Worm (Caenorhabditis elegans) whole organism, young adult: ENCODE measurements around the gene C15H9.9.

Experiments
- B0035.1 ChIP-seq: sonication (generic microtip); optimal IDR thresholded peaks from 2 replicates; lab custom pipeline; 2016; ENCODE audit warnings: missing genetic modification characterization, mild to moderate bottlenecking, missing compliant biosample characterization, missing genotype, missing genetic modification reagents
- F10E7.11 ChIP-seq: sonication (generic microtip); optimal IDR thresholded peaks from 2 replicates; lab custom pipeline; 2017; ENCODE audit warnings: mild to moderate bottlenecking, missing genetic modification characterization, moderate library complexity, missing compliant biosample characterization
- F22D6.2 ChIP-seq: sonication (generic microtip); optimal IDR thresholded peaks from 2 replicates; lab custom pipeline; 2016; ENCODE audit warnings: mild to moderate bottlenecking, missing genetic modification characterization, missing compliant biosample characterization
- F23B12.7 ChIP-seq: sonication (generic microtip); optimal IDR thresholded peaks from 2 replicates; lab custom pipeline; 2017; ENCODE audit warnings: missing genetic modification characterization, mild to moderate bottlenecking, missing compliant biosample characterization, antibody characterized with exemption, moderate library complexity; ENCODE audit not compliant: insufficient read depth
- F33H1.4 ChIP-seq: fragments of 200-800 bp; sonication (Bioruptor generic); IDR thresholded peaks from 2 replicates; pipeline ENCODE4 v1.3.6; 2022; ENCODE audit warnings: missing genetic modification reagents, missing genetic modification characterization, missing compliant biosample characterization
- F49E8.2 ChIP-seq: sonication (generic microtip); optimal IDR thresholded peaks from 3 replicates; lab custom pipeline; 2017; ENCODE audit warnings: missing genetic modification characterization, mild to moderate bottlenecking, missing compliant biosample characterization, antibody characterized with exemption, moderate library complexity; ENCODE audit not compliant: insufficient read depth
- F52B5.7 ChIP-seq: sonication (generic microtip); optimal IDR thresholded peaks from 2 replicates; lab custom pipeline; 2016; ENCODE audit warnings: mild to moderate bottlenecking, missing genetic modification characterization, missing compliant biosample characterization
- F57C9.4 ChIP-seq: sonication (generic microtip); optimal IDR thresholded peaks from 2 replicates; lab custom pipeline; 2017; ENCODE audit warnings: mild to moderate bottlenecking, missing genetic modification characterization, missing compliant biosample characterization
- T26A5.8 ChIP-seq: sonication (generic microtip); optimal IDR thresholded peaks from 2 replicates; lab custom pipeline; 2016; ENCODE audit warnings: missing genetic modification characterization, missing compliant biosample characterization
- Y53F4B.3 ChIP-seq: fragments of 200-800 bp; sonication (Bioruptor generic); IDR thresholded peaks from 2 replicates; pipeline ENCODE4 v1.3.6; 2022; ENCODE audit warnings: missing genetic modification reagents, missing genetic modification characterization, missing compliant biosample characterization
- cebp-1 ChIP-seq, 2 experiments: fragments of 200-800 bp in 1 of 2; sonication (Bioruptor generic) in 1 of 2; sonication (generic microtip) in 1 of 2; IDR thresholded peaks in 1 of 2; optimal IDR thresholded peaks in 1 of 2; 2 replicates each; pipeline versions ENCODE4 v1.3.6 to Lab custom; 2017 to 2022; ENCODE audit warnings: missing compliant biosample characterization in 2 of 2, missing genetic modification characterization in 2 of 2, mild to moderate bottlenecking in 1 of 2, missing genetic modification reagents in 1 of 2, moderate library complexity in 1 of 2
- ceh-100 ChIP-seq: fragments of 200-800 bp; sonication (Bioruptor generic); IDR thresholded peaks from 2 replicates; pipeline ENCODE4 v1.3.6; 2022; ENCODE audit warnings: missing genetic modification reagents, missing genetic modification characterization, missing compliant biosample characterization
- ceh-40 ChIP-seq: fragments of 200-800 bp; sonication (Bioruptor generic); IDR thresholded peaks from 2 replicates; pipeline ENCODE4 v1.3.6; 2022; ENCODE audit warnings: missing genetic modification characterization, missing compliant biosample characterization
- efl-1 ChIP-seq: fragments of 150-350 bp; optimal IDR thresholded peaks from 2 replicates; lab custom pipeline; 2014; ENCODE audit warnings: missing biosample characterization, missing genetic modification reagents, missing genetic modification characterization
- ekl-4 ChIP-seq: fragments of 200-800 bp; sonication (Bioruptor generic); IDR thresholded peaks from 2 replicates; pipeline ENCODE4 v1.3.6; 2022; ENCODE audit warnings: missing genetic modification reagents, missing genetic modification characterization, missing compliant biosample characterization
- gei-17 ChIP-seq: fragments of 200-800 bp; sonication (Bioruptor generic); optimal IDR thresholded peaks from 2 replicates; lab custom pipeline; 2018; ENCODE audit warnings: mild to moderate bottlenecking, missing genetic modification characterization, missing compliant biosample characterization
- hmg-20 ChIP-seq: fragments of 200-800 bp; sonication (Bioruptor generic); IDR thresholded peaks from 2 replicates; pipeline ENCODE4 v1.3.6; 2022; ENCODE audit warnings: missing genetic modification reagents, missing genetic modification characterization, missing compliant biosample characterization
- lir-1 ChIP-seq: fragments of 200-800 bp; sonication (Bioruptor generic); conservative IDR thresholded peaks from 2 replicates; pipeline ENCODE4 v1.3.6; 2022; ENCODE audit warnings: missing genetic modification reagents, missing genetic modification characterization, missing compliant biosample characterization
- madf-10 ChIP-seq: sonication (generic microtip); optimal IDR thresholded peaks from 2 replicates; lab custom pipeline; 2016; ENCODE audit warnings: mild to moderate bottlenecking, missing genetic modification characterization, missing compliant biosample characterization
- madf-6 ChIP-seq: fragments of 200-800 bp; sonication (Bioruptor generic); IDR thresholded peaks from 2 replicates; pipeline ENCODE4 v1.3.6; 2022; ENCODE audit warnings: missing genetic modification reagents, missing genetic modification characterization, missing compliant biosample characterization
- mcd-1 ChIP-seq: fragments of 200-800 bp; sonication (Bioruptor generic); IDR thresholded peaks from 2 replicates; pipeline ENCODE4 v1.3.6; 2022; ENCODE audit warnings: missing genetic modification reagents, missing genetic modification characterization, missing compliant biosample characterization
- mel-28 ChIP-seq: sonication (generic microtip); optimal IDR thresholded peaks from 2 replicates; lab custom pipeline; 2016; ENCODE audit warnings: borderline replicate concordance, mild to moderate bottlenecking, missing genetic modification characterization, missing compliant biosample characterization
- nfyb-1 ChIP-seq: fragments of 200-800 bp; sonication (Bioruptor generic); IDR thresholded peaks from 2 replicates; pipeline ENCODE4 v1.3.6; 2022; ENCODE audit warnings: missing genetic modification reagents, missing genetic modification characterization, missing compliant biosample characterization
- nhr-90 ChIP-seq: sonication (generic microtip); optimal IDR thresholded peaks from 2 replicates; lab custom pipeline; 2016; ENCODE audit warnings: missing genotype, mild to moderate bottlenecking, missing genetic modification characterization, missing compliant biosample characterization
- pha-4 ChIP-seq: fragments of 150-350 bp; sonication (generic microtip); optimal IDR thresholded peaks from 2 replicates; lab custom pipeline; 2014; ENCODE audit warnings: missing biosample characterization, missing genetic modification reagents, missing genetic modification characterization
- rpc-1 ChIP-seq, 2 experiments: fragments of 150-350 bp in 1 of 2; sonication (generic microtip) in 1 of 2; optimal IDR thresholded peaks; 2 replicates each; lab custom pipeline; 2014 to 2018; ENCODE audit warnings: missing biosample characterization in 1 of 2, missing genetic modification characterization in 1 of 2, missing genetic modification reagents in 1 of 2, missing genotype in 1 of 2
- sea-2 ChIP-seq: fragments of 200-800 bp; sonication (Bioruptor generic); IDR thresholded peaks from 2 replicates; pipeline ENCODE4 v1.3.6; 2022; ENCODE audit warnings: missing genetic modification characterization, missing compliant biosample characterization
- somi-1 ChIP-seq: fragments of 200-800 bp; sonication (Bioruptor generic); optimal IDR thresholded peaks from 2 replicates; lab custom pipeline; 2018; ENCODE audit warnings: mild to moderate bottlenecking, missing genetic modification characterization, missing compliant biosample characterization
- sptf-2 ChIP-seq: fragments of 200-800 bp; sonication (Bioruptor generic); optimal IDR thresholded peaks from 2 replicates; lab custom pipeline; 2018; ENCODE audit warnings: mild to moderate bottlenecking, missing genetic modification characterization, missing compliant biosample characterization
- tlf-1 ChIP-seq: fragments of 200-800 bp; sonication (Bioruptor generic); optimal IDR thresholded peaks from 2 replicates; lab custom pipeline; 2018; ENCODE audit warnings: mild to moderate bottlenecking, missing genetic modification characterization, missing compliant biosample characterization
- zfh-2 ChIP-seq: fragments of 200-800 bp; sonication (Bioruptor generic); conservative IDR thresholded peaks from 2 replicates; pipeline ENCODE4 v1.3.6; 2022; ENCODE audit warnings: missing genetic modification reagents, missing genetic modification characterization, missing compliant biosample characterization
- zim-3 ChIP-seq: sonication (generic microtip); optimal IDR thresholded peaks from 2 replicates; lab custom pipeline; 2017; ENCODE audit warnings: mild to moderate bottlenecking, missing genetic modification characterization, moderate library complexity, missing compliant biosample characterization
- ztf-25 ChIP-seq: fragments of 200-800 bp; sonication (Bioruptor generic); IDR thresholded peaks from 2 replicates; pipeline ENCODE4 v1.3.6; 2022; ENCODE audit warnings: missing genetic modification reagents, missing genetic modification characterization, missing compliant biosample characterization
- ztf-26 ChIP-seq: sonication (generic microtip); optimal IDR thresholded peaks from 2 replicates; lab custom pipeline; 2017; ENCODE audit warnings: missing genetic modification characterization, missing compliant biosample characterization

The C15H9.9 gene

ce11 chrX:6159562-6159961 is 31.5 kb upstream of the C15H9.9 start:
- TF ChIP-seq sptf-2 (GFP tag; lab: Kevin White, UChicago) (no peak), nhr-90 (no peak), F23B12.7 (tag; lab: Kevin White, UChicago) (no peak), pha-4 (tag; lab: Kevin White, UChicago) (no peak), sea-2 (no peak), gei-17 (GFP tag; lab: Kevin White, UChicago) (no peak)

ce11 chrX:6157411-6157916 is 29.4 kb upstream of the C15H9.9 start:
- TF ChIP-seq ztf-25 (GFP tag; lab: Robert Waterston, UW) (no peak), rpc-1 (optimal IDR thresholded peaks at IDR 0.05; lab: Kevin White, UChicago) (no peak), rpc-1 (tag; optimal IDR thresholded peaks at IDR 0.05; lab: Kevin White, UChicago) (no peak), F49E8.2 (tag; lab: Kevin White, UChicago) (no peak), F10E7.11 (no peak), Y53F4B.3 (GFP tag; lab: Robert Waterston, UW) (no peak), ekl-4 (no peak), F52B5.7 (tag; lab: Kevin White, UChicago) (no peak), mel-28 (tag; lab: Kevin White, UChicago) (no peak), mcd-1 (GFP tag; lab: Robert Waterston, UW) (no peak), B0035.1 (tag; lab: Kevin White, UChicago) (no peak), F33H1.4 (no peak), F57C9.4 (tag; lab: Kevin White, UChicago) (no peak)

DNA sequence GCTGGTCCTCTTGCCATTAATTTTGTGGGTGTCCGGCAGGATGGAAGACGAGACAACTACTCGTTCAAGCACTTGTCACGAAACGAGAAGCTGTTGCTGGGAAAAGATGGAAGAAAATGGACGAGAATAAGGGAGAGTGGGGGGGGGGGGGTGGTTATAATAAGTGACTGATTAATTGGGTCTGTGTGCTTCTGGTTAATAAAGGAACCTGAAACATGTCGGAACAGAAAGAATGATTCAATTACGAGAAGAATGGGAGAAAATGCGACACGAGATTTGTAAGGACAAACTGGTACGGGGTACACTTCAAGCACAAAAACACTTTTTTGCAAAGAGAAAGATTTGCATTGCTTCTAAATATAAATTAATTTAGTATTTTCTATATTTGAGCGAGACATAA is 27.4 kb upstream of the C15H9.9 start:
- TF ChIP-seq T26A5.8 (tag; lab: Kevin White, UChicago): no peak
- no peak for TF ChIP-seq hmg-20 (GFP tag; lab: Robert Waterston, UW)
- no peak for TF ChIP-seq efl-1 (GFP tag; lab: Kevin White, UChicago)
- TF ChIP-seq somi-1 (GFP tag; lab: Kevin White, UChicago): no peak
- no peak for TF ChIP-seq lir-1 (GFP tag; lab: Robert Waterston, UW)
- TF ChIP-seq F22D6.2 (tag; lab: Kevin White, UChicago): no peak
- TF ChIP-seq ceh-100 (GFP tag; lab: Robert Waterston, UW): no peak
- TF ChIP-seq ekl-4: no peak
- TF ChIP-seq cebp-1 (GFP tag; IDR thresholded peaks at IDR 0.05; lab: Robert Waterston, UW): no peak
- no peak for TF ChIP-seq cebp-1 (tag; optimal IDR thresholded peaks at IDR 0.05; lab: Kevin White, UChicago)
- no peak for TF ChIP-seq sptf-2 (GFP tag; lab: Kevin White, UChicago)
- no peak for TF ChIP-seq zim-3
- TF ChIP-seq F23B12.7 (tag; lab: Kevin White, UChicago): no peak
- TF ChIP-seq nfyb-1: no peak
- no peak for TF ChIP-seq ztf-26 (tag; lab: Kevin White, UChicago)
- no peak for TF ChIP-seq F52B5.7 (tag; lab: Kevin White, UChicago)
- TF ChIP-seq tlf-1: no peak
- no peak for TF ChIP-seq madf-10 (tag; lab: Kevin White, UChicago)
- no peak for TF ChIP-seq madf-6 (GFP tag; lab: Robert Waterston, UW)

ce11 chrX:6150949-6151519 is 23.0 kb upstream of the C15H9.9 start:
- TF ChIP-seq zfh-2 (GFP tag; lab: Robert Waterston, UW) (peak; percentile 28), ceh-40 (GFP tag; lab: Robert Waterston, UW) (no peak)
